Fruit fly (Drosophila melanogaster) whole organism, embryonic: ENCODE data around the gene ebd1.

ENCODE experiments used
- CG10543 ChIP-seq: fragments of 200-800 bp; sonication (Bioruptor generic); optimal IDR thresholded peaks from 3 replicates; lab custom pipeline; 2017; ENCODE audit warnings: missing biosample characterization, mild to moderate bottlenecking, missing genetic modification characterization, moderate library complexity
- CG11085 ChIP-seq: fragments of 200-800 bp; sonication (Bioruptor generic); IDR thresholded peaks from 2 replicates; pipeline ENCODE4 v1.3.6; 2022; ENCODE audit warnings: missing biosample characterization, missing genetic modification characterization
- CG11723 ChIP-seq: fragments of 200-800 bp; sonication (Bioruptor generic); optimal IDR thresholded peaks from 2 replicates; lab custom pipeline; 2017; ENCODE audit warnings: missing biosample characterization, mild to moderate bottlenecking, missing genetic modification characterization
- CG12155 ChIP-seq: fragments of 200-800 bp; sonication (Bioruptor generic); optimal IDR thresholded peaks from 3 replicates; lab custom pipeline; 2016; ENCODE audit warnings: missing biosample characterization, missing genetic modification characterization
- CG12391 ChIP-seq: fragments of 200-800 bp; sonication (Bioruptor generic); optimal IDR thresholded peaks from 3 replicates; lab custom pipeline; 2018; ENCODE audit warnings: missing biosample characterization, mild to moderate bottlenecking, missing genetic modification characterization, moderate library complexity
- CG13775 ChIP-seq: fragments of 200-800 bp; sonication (Bioruptor generic); optimal IDR thresholded peaks from 3 replicates; lab custom pipeline; 2017; ENCODE audit warnings: missing biosample characterization, mild to moderate bottlenecking, missing genetic modification characterization
- CG14710 ChIP-seq: fragments of 200-800 bp; sonication (Bioruptor generic); optimal IDR thresholded peaks from 3 replicates; lab custom pipeline; 2019; ENCODE audit warnings: missing biosample characterization, mild to moderate bottlenecking, missing genetic modification characterization, moderate library complexity
- CG30403 ChIP-seq: fragments of 200-800 bp; sonication (Bioruptor generic); optimal IDR thresholded peaks from 3 replicates; lab custom pipeline; 2016; ENCODE audit warnings: missing biosample characterization, missing genetic modification characterization
- CG32532 ChIP-seq: fragments of 200-800 bp; sonication (Bioruptor generic); IDR thresholded peaks from 2 replicates; pipeline ENCODE4 v1.3.6; 2022; ENCODE audit warnings: missing biosample characterization, missing genetic modification characterization
- CG3847 ChIP-seq: fragments of 200-800 bp; sonication (Bioruptor generic); IDR thresholded peaks from 2 replicates; pipeline ENCODE4 v1.3.6; 2022; ENCODE audit warnings: missing biosample characterization, missing genetic modification characterization
- CG7556 ChIP-seq: fragments of 200-800 bp; sonication (Bioruptor generic); optimal IDR thresholded peaks from 2 replicates; lab custom pipeline; 2017; ENCODE audit warnings: missing biosample characterization, mild to moderate bottlenecking, missing genetic modification characterization
- CG7839 ChIP-seq: fragments of 200-800 bp; sonication (Bioruptor generic); optimal IDR thresholded peaks from 3 replicates; lab custom pipeline; 2018; ENCODE audit warnings: missing biosample characterization, mild to moderate bottlenecking, missing genetic modification characterization, moderate library complexity
- CG8290 ChIP-seq, 3 experiments: fragments of 200-800 bp; sonication (Bioruptor generic); optimal IDR thresholded peaks; 2 replicates each; lab custom pipeline; 2016 to 2019; ENCODE audit warnings: missing biosample characterization in 3 of 3, missing genetic modification characterization in 3 of 3, mild to moderate bottlenecking in 2 of 3, moderate library complexity in 1 of 3
- Dp ChIP-seq: fragments of 200-800 bp; sonication (Bioruptor generic); optimal IDR thresholded peaks from 2 replicates; lab custom pipeline; 2018; ENCODE audit warnings: missing biosample characterization, mild to moderate bottlenecking, missing genetic modification characterization, moderate library complexity
- Drgx ChIP-seq: fragments of 200-800 bp; sonication (Bioruptor generic); IDR thresholded peaks from 2 replicates; pipeline ENCODE4 v1.3.6; 2022; ENCODE audit warnings: missing biosample characterization, missing genetic modification characterization
- Ets65A ChIP-seq: fragments of 200-800 bp; sonication (Bioruptor generic); peaks from one replicate; lab custom pipeline; 2016; ENCODE audit warnings: missing biosample characterization, missing genetic modification characterization
- Gug ChIP-seq: fragments of 200-800 bp; sonication (Bioruptor generic); IDR thresholded peaks from 4 replicates; pipeline ENCODE4 v1.3.6; 2022; ENCODE audit warnings: missing biosample characterization, missing genetic modification characterization
- Lhr ChIP-seq: fragments of 200-800 bp; sonication (Bioruptor generic); optimal IDR thresholded peaks from 3 replicates; lab custom pipeline; 2017; ENCODE audit warnings: mild to moderate bottlenecking, missing biosample characterization, missing genetic modification reagents, missing genetic modification characterization
- MBD-R2 ChIP-seq: fragments of 200-800 bp; sonication (Bioruptor generic); IDR thresholded peaks from 2 replicates; pipeline ENCODE4 v1.3.6; 2022; ENCODE audit warnings: missing biosample characterization, missing genetic modification characterization
- Oli ChIP-seq: fragments of 200-800 bp; sonication (Bioruptor generic); optimal IDR thresholded peaks from 2 replicates; lab custom pipeline; 2018; ENCODE audit warnings: missing biosample characterization, mild to moderate bottlenecking, missing genetic modification characterization, moderate library complexity
- Opbp ChIP-seq: fragments of 200-800 bp; sonication (Bioruptor generic); IDR thresholded peaks from 3 replicates; pipeline ENCODE4 v1.3.6; 2022; ENCODE audit warnings: missing biosample characterization, missing genetic modification characterization; ENCODE audit not compliant: partially characterized antibody
- Pdp1 ChIP-seq, 2 experiments: fragments of 200-800 bp; sonication (Bioruptor generic); optimal IDR thresholded peaks; 3 replicates each; lab custom pipeline; 2016; ENCODE audit warnings: missing biosample characterization in 2 of 2, missing genetic modification characterization in 2 of 2, mild to moderate bottlenecking in 1 of 2, moderate library complexity in 1 of 2
- Rfx ChIP-seq: fragments of 200-800 bp; sonication (Bioruptor generic); IDR thresholded peaks from 2 replicates; pipeline ENCODE4 v1.3.6; 2022; ENCODE audit warnings: missing biosample characterization, missing genetic modification characterization
- Scr ChIP-seq: fragments of 200-800 bp; sonication (Bioruptor generic); IDR thresholded peaks from 2 replicates; pipeline ENCODE4 v1.3.6; 2022; ENCODE audit warnings: missing biosample characterization, missing genetic modification characterization; ENCODE audit not compliant: partially characterized antibody
- Sin3A ChIP-seq: fragments of >200 bp; optimal IDR thresholded peaks from 2 replicates; lab custom pipeline; 2018
- Trl ChIP-seq, 3 experiments: fragments of >200 bp in 2 of 3; fragments of 200-800 bp in 1 of 3; sonication (Bioruptor generic) in 1 of 3; optimal IDR thresholded peaks; 2 replicates in 1 of 3; 3 replicates in 2 of 3; lab custom pipeline; 2016 to 2017; ENCODE audit warnings: missing biosample characterization in 1 of 3, missing genetic modification characterization in 1 of 3
- Usf ChIP-seq: fragments of 200-800 bp; sonication (Bioruptor generic); optimal IDR thresholded peaks from 2 replicates; lab custom pipeline; 2017; ENCODE audit warnings: missing genotype, missing biosample characterization, missing genetic modification characterization
- al ChIP-seq: fragments of 200-800 bp; sonication (Bioruptor generic); IDR thresholded peaks from 2 replicates; pipeline ENCODE4 v1.3.6; 2022; ENCODE audit warnings: missing biosample characterization, missing genetic modification characterization
- ato ChIP-seq: fragments of 200-800 bp; sonication (Bioruptor generic); IDR thresholded peaks from 2 replicates; pipeline ENCODE4 v1.3.6; 2022; ENCODE audit warnings: missing biosample characterization, missing genetic modification characterization; ENCODE audit not compliant: partially characterized antibody
- bab2 ChIP-seq: fragments of 200-800 bp; sonication (Bioruptor generic); optimal IDR thresholded peaks from 2 replicates; lab custom pipeline; 2016; ENCODE audit warnings: missing biosample characterization, missing genetic modification characterization
- cas ChIP-seq: fragments of 200-800 bp; sonication (Bioruptor generic); IDR thresholded peaks from 2 replicates; pipeline ENCODE4 v1.3.6; 2022; ENCODE audit warnings: missing biosample characterization, missing genetic modification characterization
- emc ChIP-seq: fragments of 200-800 bp; sonication (Bioruptor generic); optimal IDR thresholded peaks from 2 replicates; lab custom pipeline; 2016; ENCODE audit warnings: missing biosample characterization, missing genetic modification characterization
- ftz-f1 ChIP-seq: fragments of 200-800 bp; sonication (Bioruptor generic); optimal IDR thresholded peaks from 2 replicates; lab custom pipeline; 2016; ENCODE audit warnings: missing biosample characterization, missing genetic modification characterization
- gro ChIP-seq: fragments of 200-800 bp; sonication (Bioruptor generic); optimal IDR thresholded peaks from 2 replicates; lab custom pipeline; 2016; ENCODE audit warnings: missing biosample characterization, missing genetic modification characterization
- knrl ChIP-seq: fragments of 200-800 bp; sonication (Bioruptor generic); IDR thresholded peaks from 3 replicates; pipeline ENCODE4 v1.3.6; 2022; ENCODE audit warnings: missing biosample characterization, missing genetic modification characterization; ENCODE audit not compliant: partially characterized antibody
- mirr ChIP-seq: fragments of 200-800 bp; sonication (Bioruptor generic); optimal IDR thresholded peaks from 3 replicates; lab custom pipeline; 2018; ENCODE audit warnings: missing biosample characterization, mild to moderate bottlenecking, missing genetic modification characterization
- nmo ChIP-seq: fragments of 200-800 bp; sonication (Bioruptor generic); optimal IDR thresholded peaks from 2 replicates; lab custom pipeline; 2018; ENCODE audit warnings: missing biosample characterization, mild to moderate bottlenecking, missing genetic modification characterization, moderate library complexity
- pb ChIP-seq: fragments of 200-800 bp; sonication (Bioruptor generic); optimal IDR thresholded peaks from 3 replicates; lab custom pipeline; 2016; ENCODE audit warnings: missing biosample characterization, missing genetic modification characterization
- phol ChIP-seq: fragments of 200-800 bp; sonication (Bioruptor generic); optimal IDR thresholded peaks from 3 replicates; lab custom pipeline; 2018; ENCODE audit warnings: missing biosample characterization, mild to moderate bottlenecking, missing genetic modification characterization, moderate library complexity
- pum ChIP-seq: fragments of 200-800 bp; sonication (Bioruptor generic); optimal IDR thresholded peaks from 2 replicates; lab custom pipeline; 2016; ENCODE audit warnings: missing biosample characterization, missing genetic modification characterization
- pzg ChIP-seq: fragments of 200-800 bp; sonication (Bioruptor generic); optimal IDR thresholded peaks from 3 replicates; lab custom pipeline; 2018; ENCODE audit warnings: missing biosample characterization, mild to moderate bottlenecking, missing genetic modification characterization, moderate library complexity
- ranshi ChIP-seq: fragments of 200-800 bp; sonication (Bioruptor generic); IDR thresholded peaks from 2 replicates; pipeline ENCODE4 v1.3.6; 2022; ENCODE audit warnings: missing biosample characterization, missing genetic modification characterization
- sens ChIP-seq: fragments of 200-800 bp; sonication (Bioruptor generic); peaks from one replicate; lab custom pipeline; 2016; ENCODE audit warnings: missing biosample characterization, missing genetic modification characterization
- sna ChIP-seq: fragments of 200-800 bp; sonication (Bioruptor generic); IDR thresholded peaks from 2 replicates; pipeline ENCODE4 v1.3.6; 2022; ENCODE audit warnings: missing biosample characterization, missing genetic modification characterization; ENCODE audit not compliant: partially characterized antibody
- tna ChIP-seq: fragments of 200-800 bp; sonication (Bioruptor generic); IDR thresholded peaks from 2 replicates; pipeline ENCODE4 v1.3.6; 2022; ENCODE audit warnings: missing biosample characterization, missing genetic modification characterization; ENCODE audit not compliant: partially characterized antibody
- tup ChIP-seq: fragments of 200-800 bp; sonication (Bioruptor generic); optimal IDR thresholded peaks from 2 replicates; lab custom pipeline; 2016; ENCODE audit warnings: missing biosample characterization, mild to moderate bottlenecking, missing genetic modification characterization, moderate library complexity
- zfh1 ChIP-seq: fragments of 200-800 bp; sonication (Bioruptor generic); IDR thresholded peaks from 3 replicates; pipeline ENCODE4 v1.3.6; 2022; ENCODE audit warnings: missing biosample characterization, missing genetic modification characterization

Gene ebd1

dm6 chr3L:648155-649024 is 37.0 kb downstream of the ebd1 start, which contains the start of gene Gale (continued):
- peak; percentile 70 for TF ChIP-seq pzg
- TF ChIP-seq CG3847 (GFP tag; lab: Robert Waterston, UW) = peak; percentile 92
- TF ChIP-seq CG12391 (tag; lab: Kevin White, UChicago) = no peak
- TF ChIP-seq ato = peak; percentile 69
- peak; percentile 86 for TF ChIP-seq Ets65A
- peak; percentile 55 for TF ChIP-seq Rfx
- TF ChIP-seq CG30403 (GFP tag; lab: Kevin White, UChicago) = no peak
- 0 out of 3 replicates have a peak, but pooled peaks have one; percentile 26 for TF ChIP-seq zfh1 (GFP tag; lab: Robert Waterston, UW)
- peak; percentile 34 for TF ChIP-seq CG7839
- no peak for TF ChIP-seq CG13775
- TF ChIP-seq CG14710 (tag; lab: Kevin White, UChicago) = peak; percentile 22
- peak; percentile 11 for TF ChIP-seq mirr (GFP tag; lab: Kevin White, UChicago)
- TF ChIP-seq phol (tag; lab: Kevin White, UChicago) = peak; percentile 6
- peak; percentile 65 for TF ChIP-seq sens (GFP tag; lab: Kevin White, UChicago)
- TF ChIP-seq CG11085 (GFP tag; lab: Robert Waterston, UW) = no peak
- TF ChIP-seq Trl (optimal IDR thresholded peaks at IDR 0.05; lab: Kevin White, UChicago) = peak; percentile 63 to 80
- no peak for TF ChIP-seq Trl (GFP tag; optimal IDR thresholded peaks at IDR 0.05; lab: Kevin White, UChicago)
- no peak for TF ChIP-seq Oli (tag; lab: Kevin White, UChicago)
- TF ChIP-seq CG8290 (GFP tag; optimal IDR thresholded peaks at IDR 0.05; lab: Kevin White, UChicago) = no peak
- TF ChIP-seq CG8290 (tag; optimal IDR thresholded peaks at IDR 0.05; lab: Kevin White, UChicago) = peak in 1 of 2 experiments; percentile 18
- no peak for TF ChIP-seq CG7556 (GFP tag; lab: Kevin White, UChicago)
- peak; percentile 24; the same call in 1 of the 2 replicates for TF ChIP-seq CG32532
- TF ChIP-seq CG10543 = peak; percentile 63
- peak; percentile 61; the same call in 1 of the 2 replicates for TF ChIP-seq tna
- no peak for TF ChIP-seq Usf
- peak; percentile 15 for TF ChIP-seq gro (GFP tag; lab: Kevin White, UChicago)
- TF ChIP-seq ftz-f1 (GFP tag; lab: Kevin White, UChicago) = peak; percentile 68
- TF ChIP-seq CG11723 (GFP tag; lab: Kevin White, UChicago) = no peak
- TF ChIP-seq pb = no peak
- TF ChIP-seq tup (GFP tag; lab: Kevin White, UChicago) = no peak
- TF ChIP-seq cas (GFP tag; lab: Robert Waterston, UW) = 0 out of 2 replicates have a peak, but pooled peaks have one; percentile 7
- peak; percentile 50 for TF ChIP-seq Lhr
- TF ChIP-seq Drgx (GFP tag; lab: Robert Waterston, UW) = 0 out of 2 replicates have a peak, but pooled peaks have one; percentile 17
- TF ChIP-seq Scr (GFP tag; lab: Robert Waterston, UW) = peak; percentile 70
- TF ChIP-seq sna (GFP tag; lab: Robert Waterston, UW) = peak; percentile 48; the same call in 1 of the 2 replicates
- peak; percentile 65 for TF ChIP-seq Sin3A (lab: Kevin White, UChicago)
- TF ChIP-seq al (GFP tag; lab: Robert Waterston, UW) = peak; percentile 10; the same call in 1 of the 2 replicates
- TF ChIP-seq MBD-R2 (GFP tag; lab: Robert Waterston, UW) = peak; percentile 61
- TF ChIP-seq bab2 (GFP tag; lab: Kevin White, UChicago) = peak; percentile 68
- TF ChIP-seq Pdp1 (GFP tag; optimal IDR thresholded peaks at IDR 0.05; lab: Kevin White, UChicago) = peak in 1 of 2 experiments; percentile 41
- TF ChIP-seq pum (GFP tag; lab: Kevin White, UChicago) = no peak
- no peak for TF ChIP-seq emc (GFP tag; lab: Kevin White, UChicago)
- TF ChIP-seq nmo (GFP tag; lab: Kevin White, UChicago) = no peak
- TF ChIP-seq Opbp (GFP tag; lab: Robert Waterston, UW) = peak; percentile 68; the same call in 2 of the 3 replicates
- 0 out of 4 replicates have a peak, but pooled peaks have one; percentile 4 for TF ChIP-seq Gug
- peak; percentile 71 for TF ChIP-seq knrl (GFP tag; lab: Robert Waterston, UW)
- no peak for TF ChIP-seq CG12155
- peak; percentile 71 for TF ChIP-seq Dp (GFP tag; lab: Kevin White, UChicago)
- 0 out of 2 replicates have a peak, but pooled peaks have one; percentile 13 for TF ChIP-seq ranshi (GFP tag; lab: Robert Waterston, UW)
